Worm (Caenorhabditis elegans): ENCODE measurements around the gene F44E7.7.

Gene F44E7.7

ce11 chrV:5768292-5768695 lies 17.0 kb downstream of the F44E7.7 start (continued):
- TF ChIP-seq daf-16 (GFP tag; optimal IDR thresholded peaks at IDR 0.05) (peak in 1 of 2 experiments; percentile 44), daf-16 (tag; optimal IDR thresholded peaks at IDR 0.05) (peak; percentile 66), hlh-30 (tag; optimal IDR thresholded peaks at IDR 0.05; ENCODE audit: insufficient read depth) (peak; percentile 91), nhr-77 (tag; optimal IDR thresholded peaks at IDR 0.05) (peak; percentile 9), saeg-2 (GFP tag; IDR thresholded peaks at IDR 0.05) (no peak), ceh-20 (GFP tag; IDR thresholded peaks at IDR 0.05) (peak; percentile 80; the same call in 1 of the 2 replicates), nhr-6 (tag; optimal IDR thresholded peaks at IDR 0.05) (no peak), spr-3 (GFP tag; optimal IDR thresholded peaks at IDR 0.05) (no peak), unc-62 (GFP tag; optimal IDR thresholded peaks at IDR 0.05 in 1 of 2) (peak in 1 of 2 experiments; percentile 71), unc-62 (tag; optimal IDR thresholded peaks at IDR 0.05) (no peak), daf-19 (GFP tag; conservative IDR thresholded peaks at IDR 0.05) (no peak), zfp-3 (GFP tag; conservative IDR thresholded peaks at IDR 0.05) (no peak), T26A8.4 (GFP tag; IDR thresholded peaks at IDR 0.05) (peak; percentile 46), sdz-12 (GFP tag; optimal IDR thresholded peaks at IDR 0.05) (no peak), nhr-48 (tag; optimal IDR thresholded peaks at IDR 0.05) (peak; percentile 94), hlh-11 (tag; optimal IDR thresholded peaks at IDR 0.05) (peak; percentile 98), ztf-11 (tag; optimal IDR thresholded peaks at IDR 0.05) (no peak), jun-1 (tag; optimal IDR thresholded peaks at IDR 0.05) (no peak), nhr-42 (GFP tag; IDR thresholded peaks at IDR 0.05) (no peak), ces-1 (GFP tag; optimal IDR thresholded peaks at IDR 0.05) (no peak), lin-1 (GFP tag; IDR thresholded peaks at IDR 0.05) (peak; percentile 73; the same call in 1 of the 2 replicates), pha-4 (GFP tag; IDR thresholded peaks at IDR 0.05) (no peak), pha-4 (tag; optimal IDR thresholded peaks at IDR 0.05) (no peak)

- peak; percentile 29 for TF ChIP-seq dve-1 (tag; optimal IDR thresholded peaks at IDR 0.05; ENCODE audit: insufficient read depth)
- no peak for TF ChIP-seq daf-16 (GFP tag; optimal IDR thresholded peaks at IDR 0.05)
- TF ChIP-seq daf-16 (tag; optimal IDR thresholded peaks at IDR 0.05): peak; percentile 66
- peak; percentile 14 for TF ChIP-seq hlh-11 (tag; optimal IDR thresholded peaks at IDR 0.05)
- TF ChIP-seq ceh-20 (GFP tag; IDR thresholded peaks at IDR 0.05): no peak
- TF ChIP-seq unc-62 (GFP tag; optimal IDR thresholded peaks at IDR 0.05 in 1 of 2): no peak
- no peak for TF ChIP-seq unc-62 (tag; optimal IDR thresholded peaks at IDR 0.05)
These were observed 20.2 kb downstream of the F44E7.7 start, which contains the start of gene pgph-2 for ce11 chrV:5765081-5765480. pgph-2 (plus strand) TSS chrV:5765127.

- peak; percentile 65 for TF ChIP-seq ztf-7 (tag; optimal IDR thresholded peaks at IDR 0.05)
- peak; percentile 78 for TF ChIP-seq nhr-102 (tag; optimal IDR thresholded peaks at IDR 0.05)
- TF ChIP-seq ceh-28 (tag; optimal IDR thresholded peaks at IDR 0.05): no peak
- TF ChIP-seq madf-9 (GFP tag; conservative IDR thresholded peaks at IDR 0.05): 0 out of 2 replicates have a peak, but pooled peaks have one; percentile 16
- no peak for TF ChIP-seq nhr-41 (GFP tag; IDR thresholded peaks at IDR 0.05)
- peak; percentile 49; the same call in 1 of the 2 replicates for TF ChIP-seq zfp-3 (GFP tag; conservative IDR thresholded peaks at IDR 0.05)
- TF ChIP-seq daf-12 (tag; optimal IDR thresholded peaks at IDR 0.05): no peak
- peak; percentile 97 for TF ChIP-seq hlh-11 (tag; optimal IDR thresholded peaks at IDR 0.05)
- no peak for TF ChIP-seq ctbp-1 (GFP tag; IDR thresholded peaks at IDR 0.05)
- TF ChIP-seq cey-2 (tag; optimal IDR thresholded peaks at IDR 0.05; ENCODE audit: borderline replicate concordance, insufficient read depth): peak; percentile 80
- TF ChIP-seq nhr-77 (tag; optimal IDR thresholded peaks at IDR 0.05): peak; percentile 85
- TF ChIP-seq ceh-20 (GFP tag; IDR thresholded peaks at IDR 0.05): peak; percentile 75
- no peak for TF ChIP-seq tag-97 (GFP tag; IDR thresholded peaks at IDR 0.05)
- peak; percentile 61 for TF ChIP-seq nhr-25 (tag; optimal IDR thresholded peaks at IDR 0.05; ENCODE audit: borderline replicate concordance, insufficient read depth)
- TF ChIP-seq ceh-44 (GFP tag; IDR thresholded peaks at IDR 0.05): no peak
- TF ChIP-seq saeg-2 (GFP tag; IDR thresholded peaks at IDR 0.05): peak; percentile 77; the same call in 1 of the 2 replicates
- no peak for TF ChIP-seq ztf-11 (tag; optimal IDR thresholded peaks at IDR 0.05)
- peak; percentile 7 for TF ChIP-seq gei-8 (GFP tag; optimal IDR thresholded peaks at IDR 0.05)
- TF ChIP-seq nhr-11 (tag; optimal IDR thresholded peaks at IDR 0.05): peak; percentile 32
- peak; percentile 51 for TF ChIP-seq aha-1 (tag)
- peak in 1 of 2 experiments; percentile 75 for TF ChIP-seq lsy-2 (tag; optimal IDR thresholded peaks at IDR 0.05)
- TF ChIP-seq lin-29 (GFP tag; IDR thresholded peaks at IDR 0.05): no peak
- TF ChIP-seq nhr-76 (tag; optimal IDR thresholded peaks at IDR 0.05): peak; percentile 69
- TF ChIP-seq F44E2.7 (GFP tag; IDR thresholded peaks at IDR 0.05): no peak
- peak; percentile 38 for TF ChIP-seq lin-38 (GFP tag; IDR thresholded peaks at IDR 0.05)
- TF ChIP-seq hlh-30 (tag; optimal IDR thresholded peaks at IDR 0.05; ENCODE audit: insufficient read depth): peak; percentile 84
- TF ChIP-seq mxl-3 (GFP tag; optimal IDR thresholded peaks at IDR 0.05): peak; percentile 71
- TF ChIP-seq nhr-10 (tag; optimal IDR thresholded peaks at IDR 0.05): peak; percentile 60
- peak; percentile 94 for TF ChIP-seq dve-1 (tag; optimal IDR thresholded peaks at IDR 0.05; ENCODE audit: insufficient read depth)
- peak; percentile 67; the same call in 1 of the 2 replicates for TF ChIP-seq tra-1 (GFP tag; IDR thresholded peaks at IDR 0.05)
These were observed 21.5 kb downstream of the F44E7.7 start, which contains the start of gene pgph-3 for ce11 chrV:5763787-5764186. pgph-3 (minus strand) TSS chrV:5763846.

Data from whole organism, L4 larva.